Fruit fly (Drosophila melanogaster): Measurements from ENCODE around the gene Mesh1.
A peak's percentile ranks its signal among the peaks of the same experiment; 100 is the strongest.

The Mesh1 gene

DNA sequence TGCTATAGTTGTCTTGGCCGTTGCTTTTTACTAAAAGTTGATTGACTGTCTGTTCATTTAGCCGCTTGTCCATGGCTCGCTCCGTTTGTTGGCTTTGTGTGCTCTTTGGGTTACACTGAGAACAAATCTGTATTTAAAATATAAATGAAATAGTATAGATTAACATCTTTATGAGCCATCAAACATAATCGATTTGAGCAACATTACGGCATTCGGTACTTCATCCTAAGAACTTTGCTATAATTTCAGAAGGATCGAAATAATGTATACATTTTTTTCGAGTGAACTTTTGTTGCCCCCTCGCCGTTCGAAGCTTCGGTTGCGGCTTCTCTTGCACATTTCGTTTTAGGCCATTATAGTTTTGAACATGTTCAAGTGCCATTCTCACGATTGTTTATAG, 5.7 kb upstream of the Mesh1 start (continued):
- TF ChIP-seq caup (GFP tag; optimal IDR thresholded peaks at IDR 0.05; ENCODE audit: severe bottlenecking) = peak; percentile 32
- peak; percentile 78 for TF ChIP-seq CG18262 (tag; optimal IDR thresholded peaks at IDR 0.05)
- TF ChIP-seq CoRest (tag; optimal IDR thresholded peaks at IDR 0.05) = peak; percentile 73
- TF ChIP-seq gsb-n (tag; optimal IDR thresholded peaks at IDR 0.05) = peak; percentile 71
- TF ChIP-seq CG9215 (GFP tag; IDR thresholded peaks at IDR 0.05) = no peak
- TF ChIP-seq gro (GFP tag; optimal IDR thresholded peaks at IDR 0.05) = no peak
- peak; percentile 87 for TF ChIP-seq gem (tag; optimal IDR thresholded peaks at IDR 0.05)
- no peak for TF ChIP-seq CG2129 (GFP tag; IDR thresholded peaks at IDR 0.05; ENCODE audit: partially characterized antibody)
- no peak for TF ChIP-seq Dp (GFP tag; optimal IDR thresholded peaks at IDR 0.05)
- TF ChIP-seq CG6175 (GFP tag; IDR thresholded peaks at IDR 0.05) = no peak; the same call in 2 of the 3 replicates
- TF ChIP-seq gt (GFP tag; IDR thresholded peaks at IDR 0.05) = no peak
- no peak for TF ChIP-seq CG3995 (GFP tag; optimal IDR thresholded peaks at IDR 0.05)
- TF ChIP-seq run (tag; optimal IDR thresholded peaks at IDR 0.05) = peak; percentile 55
- TF ChIP-seq CG17829 (tag; optimal IDR thresholded peaks at IDR 0.05) = peak; percentile 75
- TF ChIP-seq CG10147 (GFP tag; optimal IDR thresholded peaks at IDR 0.05) = peak; percentile 45
- TF ChIP-seq nerfin-1 (tag; optimal IDR thresholded peaks at IDR 0.05) = peak; percentile 52
- peak; percentile 10 for TF ChIP-seq NC2β (GFP tag; optimal IDR thresholded peaks at IDR 0.05)
- TF ChIP-seq CG16815 (GFP tag; optimal IDR thresholded peaks at IDR 0.05) = no peak
- TF ChIP-seq CG18619 (GFP tag; optimal IDR thresholded peaks at IDR 0.05) = peak; percentile 32
- peak; percentile 77 for TF ChIP-seq PHDP (tag; optimal IDR thresholded peaks at IDR 0.05)
- TF ChIP-seq Ets65A (GFP tag) = peak; percentile 81
- TF ChIP-seq CG8089 (GFP tag; optimal IDR thresholded peaks at IDR 0.05) = no peak
- peak; percentile 60; the same call in 1 of the 3 replicates for TF ChIP-seq CG11456 (GFP tag; IDR thresholded peaks at IDR 0.05)
- TF ChIP-seq tap (tag; optimal IDR thresholded peaks at IDR 0.05) = peak; percentile 76
- TF ChIP-seq onecut (GFP tag; IDR thresholded peaks at IDR 0.05) = peak; percentile 62
- TF ChIP-seq unc-4 (GFP tag; IDR thresholded peaks at IDR 0.05; ENCODE audit: partially characterized antibody) = no peak
- no peak for TF ChIP-seq CG34376 (GFP tag; optimal IDR thresholded peaks at IDR 0.05)
- TF ChIP-seq CG6854 (GFP tag; optimal IDR thresholded peaks at IDR 0.05) = no peak
- 0 out of 2 replicates have a peak, but pooled peaks have one; percentile 17 for TF ChIP-seq CG11696 (GFP tag; IDR thresholded peaks at IDR 0.05)
- TF ChIP-seq mirr (GFP tag; optimal IDR thresholded peaks at IDR 0.05) = no peak
- peak; percentile 60 for TF ChIP-seq ewg (GFP tag; optimal IDR thresholded peaks at IDR 0.05)
- peak; percentile 20 for TF ChIP-seq chn (GFP tag; optimal IDR thresholded peaks at IDR 0.05)
- TF ChIP-seq HLHmδ (GFP tag; optimal IDR thresholded peaks at IDR 0.05) = no peak
- no peak for TF ChIP-seq lov (optimal IDR thresholded peaks at IDR 0.05)
- TF ChIP-seq lov (GFP tag; IDR thresholded peaks at IDR 0.05) = peak; percentile 76; the same call in 2 of the 3 replicates
- peak; percentile 30 for TF ChIP-seq Camta (GFP tag; optimal IDR thresholded peaks at IDR 0.05)
- TF ChIP-seq Doc3 (GFP tag; IDR thresholded peaks at IDR 0.05; ENCODE audit: partially characterized antibody) = no peak
- no peak for TF ChIP-seq ato (GFP tag; IDR thresholded peaks at IDR 0.05; ENCODE audit: partially characterized antibody)
- peak; percentile 10 for TF ChIP-seq CG4854 (GFP tag; optimal IDR thresholded peaks at IDR 0.05)
- TF ChIP-seq CG18599 (GFP tag; optimal IDR thresholded peaks at IDR 0.05) = peak; percentile 50
- no peak for TF ChIP-seq tx (GFP tag; optimal IDR thresholded peaks at IDR 0.05)
- TF ChIP-seq org-1 (GFP tag; optimal IDR thresholded peaks at IDR 0.05) = peak; percentile 50
- TF ChIP-seq Dip3 (GFP tag; optimal IDR thresholded peaks at IDR 0.05) = peak; percentile 26
- no peak for TF ChIP-seq zen2 (GFP tag; IDR thresholded peaks at IDR 0.05; ENCODE audit: partially characterized antibody)
- no peak for TF ChIP-seq al (GFP tag; IDR thresholded peaks at IDR 0.05)
- TF ChIP-seq CG11723 (GFP tag; optimal IDR thresholded peaks at IDR 0.05) = peak; percentile 49
- TF ChIP-seq CG17359 (tag; optimal IDR thresholded peaks at IDR 0.05) = peak; percentile 83
- TF ChIP-seq Asciz (GFP tag; optimal IDR thresholded peaks at IDR 0.05) = peak; percentile 66
- TF ChIP-seq Rfx (GFP tag; IDR thresholded peaks at IDR 0.05) = peak; percentile 25; the same call in 1 of the 2 replicates
- TF ChIP-seq NFAT (GFP tag; IDR thresholded peaks at IDR 0.05) = no peak
- TF ChIP-seq bab2 (GFP tag; optimal IDR thresholded peaks at IDR 0.05) = peak; percentile 33
